Fruit fly (Drosophila melanogaster) whole organism, prepupa: ENCODE data around the gene homer.

Experiments used
- CG11294 ChIP-seq: fragments of 200-800 bp; sonication (Bioruptor generic); IDR thresholded peaks from 2 replicates; pipeline ENCODE4 v1.3.6; 2022; ENCODE audit warnings: missing biosample characterization, missing genetic modification characterization
- CG31627 ChIP-seq: fragments of 200-800 bp; sonication (Bioruptor generic); optimal IDR thresholded peaks from 3 replicates; lab custom pipeline; 2016; ENCODE audit warnings: missing biosample characterization, missing genetic modification characterization
- Hr4 ChIP-seq: fragments of 200-800 bp; sonication (Bioruptor generic); optimal IDR thresholded peaks from 3 replicates; lab custom pipeline; 2016; ENCODE audit warnings: missing biosample characterization, missing genetic modification characterization
- Sox15 ChIP-seq: fragments of 200-800 bp; sonication (Bioruptor generic); optimal IDR thresholded peaks from 3 replicates; lab custom pipeline; 2016; ENCODE audit warnings: missing biosample characterization, missing genetic modification characterization

dm6 chr2L:6759528-6759927 lies 36.4 kb upstream of the homer start, which contains the start of gene CG11322:
- no peak for TF ChIP-seq CG11294 (GFP tag; lab: Robert Waterston, UW)
- no peak for TF ChIP-seq CG31627 (GFP tag; lab: Kevin White, UChicago)
- no peak for TF ChIP-seq Hr4 (GFP tag; lab: Kevin White, UChicago)
- TF ChIP-seq Sox15 (GFP tag; lab: Kevin White, UChicago) = no peak
